Fruit fly (Drosophila melanogaster) whole organism, prepupa: Measurements from ENCODE around the gene CG6712.

Experiments
- Blimp-1 ChIP-seq: fragments of 200-800 bp; sonication (Bioruptor generic); optimal IDR thresholded peaks from 3 replicates; lab custom pipeline; 2017; ENCODE audit warnings: missing biosample characterization, missing genetic modification characterization, mild to moderate bottlenecking, moderate library complexity, missing genetic modification reagents
- CG10631 ChIP-seq: fragments of 200-800 bp; sonication (Bioruptor generic); optimal IDR thresholded peaks from 2 replicates; lab custom pipeline; 2016; ENCODE audit warnings: missing biosample characterization, missing genetic modification characterization
- CG10669 ChIP-seq: fragments of 200-800 bp; sonication (Bioruptor generic); optimal IDR thresholded peaks from 3 replicates; lab custom pipeline; 2018; ENCODE audit warnings: missing biosample characterization, mild to moderate bottlenecking, missing genetic modification characterization, moderate library complexity
- CG11294 ChIP-seq: fragments of 200-800 bp; sonication (Bioruptor generic); IDR thresholded peaks from 2 replicates; pipeline ENCODE4 v1.3.6; 2022; ENCODE audit warnings: missing biosample characterization, missing genetic modification characterization
- CG15336 ChIP-seq: fragments of 200-800 bp; sonication (Bioruptor generic); IDR thresholded peaks from 2 replicates; pipeline ENCODE4 v1.3.6; 2022; ENCODE audit warnings: missing biosample characterization, missing genetic modification characterization
- CG3032 ChIP-seq: fragments of 200-800 bp; optimal IDR thresholded peaks from 2 replicates; lab custom pipeline; 2019; ENCODE audit warnings: missing biosample characterization, mild to moderate bottlenecking, missing genetic modification characterization, moderate library complexity
- CG31627 ChIP-seq: fragments of 200-800 bp; sonication (Bioruptor generic); optimal IDR thresholded peaks from 3 replicates; lab custom pipeline; 2016; ENCODE audit warnings: missing biosample characterization, missing genetic modification characterization
- CG32006 ChIP-seq: fragments of 200-800 bp; sonication (Bioruptor generic); optimal IDR thresholded peaks from 3 replicates; lab custom pipeline; 2017; ENCODE audit warnings: missing biosample characterization, mild to moderate bottlenecking, missing genetic modification characterization
- CG34406 ChIP-seq: fragments of 200-800 bp; sonication (Bioruptor generic); optimal IDR thresholded peaks from 3 replicates; lab custom pipeline; 2016; ENCODE audit warnings: missing biosample characterization, missing genetic modification characterization
- CG3919 ChIP-seq: fragments of 200-800 bp; sonication (Bioruptor generic); optimal IDR thresholded peaks from 3 replicates; lab custom pipeline; 2016; ENCODE audit warnings: missing biosample characterization, missing genetic modification characterization
- CG6163 ChIP-seq: fragments of 200-800 bp; sonication (Bioruptor generic); IDR thresholded peaks from 3 replicates; pipeline ENCODE4 v1.3.6; 2022; ENCODE audit warnings: missing biosample characterization, missing genetic modification characterization
- CG6276 ChIP-seq: fragments of 200-800 bp; sonication (Bioruptor generic); optimal IDR thresholded peaks from 2 replicates; lab custom pipeline; 2017; ENCODE audit warnings: missing biosample characterization, mild to moderate bottlenecking, missing genetic modification characterization
- CG6808 ChIP-seq: fragments of 200-800 bp; sonication (Bioruptor generic); optimal IDR thresholded peaks from 3 replicates; lab custom pipeline; 2017; ENCODE audit warnings: missing biosample characterization, missing genetic modification characterization, mild to moderate bottlenecking, moderate library complexity, missing genetic modification reagents
- CG6854 ChIP-seq: fragments of 200-800 bp; sonication (Bioruptor generic); optimal IDR thresholded peaks from 2 replicates; lab custom pipeline; 2017; ENCODE audit warnings: missing biosample characterization, mild to moderate bottlenecking, missing genetic modification characterization
- CG7368 ChIP-seq: fragments of 200-800 bp; sonication (Bioruptor generic); optimal IDR thresholded peaks from 3 replicates; lab custom pipeline; 2016; ENCODE audit warnings: missing biosample characterization, missing genetic modification characterization
- CG8632 ChIP-seq: fragments of 200-800 bp; sonication (Bioruptor generic); optimal IDR thresholded peaks from 3 replicates; lab custom pipeline; 2016; ENCODE audit warnings: missing biosample characterization, missing genetic modification characterization
- CG9139 ChIP-seq: fragments of 200-800 bp; sonication (Bioruptor generic); optimal IDR thresholded peaks from 3 replicates; lab custom pipeline; 2017; ENCODE audit warnings: missing biosample characterization, mild to moderate bottlenecking, missing genetic modification characterization
- Eip93F ChIP-seq: fragments of 200-800 bp; sonication (Bioruptor generic); optimal IDR thresholded peaks from 2 replicates; lab custom pipeline; 2016; ENCODE audit warnings: missing biosample characterization, mild to moderate bottlenecking, missing genetic modification characterization
- Ets21C ChIP-seq: fragments of 200-800 bp; sonication (Bioruptor generic); optimal IDR thresholded peaks from 3 replicates; lab custom pipeline; 2016; ENCODE audit warnings: missing biosample characterization, missing genetic modification characterization
- Ets96B ChIP-seq: fragments of 200-800 bp; optimal IDR thresholded peaks from 2 replicates; lab custom pipeline; 2019; ENCODE audit warnings: missing biosample characterization, mild to moderate bottlenecking, missing genetic modification characterization, moderate library complexity
- Hr4 ChIP-seq: fragments of 200-800 bp; sonication (Bioruptor generic); optimal IDR thresholded peaks from 3 replicates; lab custom pipeline; 2016; ENCODE audit warnings: missing biosample characterization, missing genetic modification characterization
- Lpt ChIP-seq: fragments of 200-800 bp; sonication (Bioruptor generic); optimal IDR thresholded peaks from 3 replicates; lab custom pipeline; 2016; ENCODE audit warnings: missing biosample characterization, missing genetic modification characterization
- OdsH ChIP-seq: fragments of 200-800 bp; sonication (Bioruptor generic); optimal IDR thresholded peaks from 3 replicates; lab custom pipeline; 2016; ENCODE audit warnings: missing biosample characterization, missing genetic modification characterization
- Sox14 ChIP-seq: fragments of 200-800 bp; sonication (Bioruptor generic); optimal IDR thresholded peaks from 3 replicates; lab custom pipeline; 2016; ENCODE audit warnings: missing biosample characterization, missing genetic modification characterization
- achi ChIP-seq: fragments of 200-800 bp; sonication (Bioruptor generic); optimal IDR thresholded peaks from 3 replicates; lab custom pipeline; 2016; ENCODE audit warnings: missing biosample characterization, missing genetic modification characterization
- acj6 ChIP-seq: fragments of 200-800 bp; sonication (Bioruptor generic); optimal IDR thresholded peaks from 3 replicates; lab custom pipeline; 2016; ENCODE audit warnings: missing biosample characterization, missing genetic modification characterization
- cyc ChIP-seq: fragments of 200-800 bp; sonication (Bioruptor generic); optimal IDR thresholded peaks from 3 replicates; lab custom pipeline; 2016; ENCODE audit warnings: missing biosample characterization, missing genetic modification characterization
- dsx ChIP-seq: fragments of 200-800 bp; optimal IDR thresholded peaks from 3 replicates; lab custom pipeline; 2019; ENCODE audit warnings: missing biosample characterization, mild to moderate bottlenecking, missing genetic modification characterization, moderate library complexity; ENCODE audit not compliant: poor library complexity, severe bottlenecking
- fkh ChIP-seq: fragments of 200-800 bp; sonication (Bioruptor generic); optimal IDR thresholded peaks from 3 replicates; lab custom pipeline; 2017; ENCODE audit warnings: missing biosample characterization, mild to moderate bottlenecking, missing genetic modification characterization, moderate library complexity
- salr ChIP-seq, 2 experiments: fragments of 200-800 bp; sonication (Bioruptor generic); optimal IDR thresholded peaks; 3 replicates each; lab custom pipeline; 2016 to 2018; ENCODE audit warnings: missing biosample characterization in 2 of 2, missing genetic modification characterization in 2 of 2, mild to moderate bottlenecking in 1 of 2
- spab ChIP-seq: fragments of 200-800 bp; sonication (Bioruptor generic); optimal IDR thresholded peaks from 2 replicates; lab custom pipeline; 2017; ENCODE audit warnings: missing biosample characterization, mild to moderate bottlenecking, missing genetic modification characterization, missing genetic modification reagents
- topi ChIP-seq: fragments of 200-800 bp; sonication (Bioruptor generic); optimal IDR thresholded peaks from 3 replicates; lab custom pipeline; 2016; ENCODE audit warnings: missing biosample characterization, missing genetic modification characterization

Gene CG6712

dm6 chr2L:12103231-12104210 lies 7.2 kb upstream of the CG6712 start, which contains the start of the genes Patsas and ThrRS (continued):
- TF ChIP-seq CG6276 (GFP tag; lab: Kevin White, UChicago) (no peak), cyc (peak; percentile 82), CG10631 (no peak), CG9139 (GFP tag; lab: Kevin White, UChicago) (peak; percentile 54), CG11294 (GFP tag; lab: Robert Waterston, UW) (peak; percentile 68; the same call in 1 of the 2 replicates), Ets96B (peak; percentile 60), CG6854 (GFP tag; lab: Kevin White, UChicago) (no peak), Blimp-1 (GFP tag; lab: Kevin White, UChicago) (no peak), spab (GFP tag; lab: Kevin White, UChicago) (no peak), Hr4 (GFP tag; lab: Kevin White, UChicago) (no peak), acj6 (GFP tag; lab: Kevin White, UChicago) (peak; percentile 85), CG34406 (GFP tag; lab: Kevin White, UChicago) (peak; percentile 78), Sox14 (peak; percentile 81), Eip93F (GFP tag; lab: Kevin White, UChicago) (peak; percentile 1), salr (GFP tag; optimal IDR thresholded peaks at IDR 0.05; lab: Kevin White, UChicago) (peak in 1 of 2 experiments; percentile 49)

DNA sequence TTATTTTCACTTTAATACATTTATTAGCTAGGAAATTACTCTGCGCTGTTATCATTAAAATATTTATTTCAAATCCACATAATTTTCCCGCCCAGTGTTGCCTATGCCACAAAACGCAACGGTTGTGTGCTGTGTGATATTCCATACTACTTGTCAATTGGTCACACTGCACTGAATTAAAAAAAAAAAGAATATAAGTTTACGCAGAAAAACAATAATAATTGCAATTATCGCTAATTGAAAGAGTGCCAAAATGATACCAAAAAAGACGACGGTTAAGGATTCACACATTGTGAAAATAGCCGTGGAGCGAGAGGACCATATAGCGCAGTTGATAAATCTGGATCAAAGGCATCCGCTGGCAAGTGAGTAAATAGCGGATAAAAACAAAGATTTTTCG lies 1.4 kb upstream of the CG6712 start, which contains the start of gene Ced-12:
Gene Ced-12, plus strand, starts transcription at position 141 of the 400 bp plus-strand sequence.
- peak; percentile 45 for TF ChIP-seq fkh (GFP tag; lab: Kevin White, UChicago)
- TF ChIP-seq CG8632 (GFP tag; lab: Kevin White, UChicago): no peak
- no peak for TF ChIP-seq CG7368
- no peak for TF ChIP-seq CG10631

dm6 chr2L:12093652-12094051 lies 2.7 kb downstream of the CG6712 start:
- no peak for TF ChIP-seq CG10669 (GFP tag; lab: Kevin White, UChicago)
- TF ChIP-seq CG6808 (GFP tag; lab: Kevin White, UChicago): no peak
- TF ChIP-seq OdsH (GFP tag; lab: Kevin White, UChicago): no peak
- no peak for TF ChIP-seq CG32006 (GFP tag; lab: Kevin White, UChicago)
- TF ChIP-seq Blimp-1 (GFP tag; lab: Kevin White, UChicago): no peak
- TF ChIP-seq Ets96B: no peak
- TF ChIP-seq Ets21C: no peak
- TF ChIP-seq cyc: no peak
- TF ChIP-seq CG15336: no peak
- TF ChIP-seq CG10631: no peak

DNA sequence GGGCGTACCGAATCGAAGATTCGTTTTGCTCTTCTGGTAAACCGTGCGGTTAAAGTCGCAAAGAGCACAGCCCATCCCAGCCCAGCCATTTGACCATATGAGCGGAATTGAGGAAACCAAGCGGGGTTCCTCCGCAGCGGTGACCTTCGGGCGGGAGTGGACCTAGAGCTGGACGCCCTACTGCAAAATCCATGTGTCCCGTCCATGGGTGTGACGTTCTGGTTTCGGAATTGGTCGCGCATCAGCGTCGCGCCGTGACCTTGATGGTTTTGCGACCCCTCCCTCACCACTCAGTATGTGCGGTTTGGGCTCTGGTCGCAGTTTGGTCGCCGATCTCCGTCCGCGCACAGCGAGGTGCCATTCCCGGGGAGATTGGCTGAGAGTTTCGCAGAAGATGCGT lies 3.6 kb downstream of the CG6712 start:
- TF ChIP-seq CG32006 (GFP tag; lab: Kevin White, UChicago) (no peak), CG31627 (GFP tag; lab: Kevin White, UChicago) (no peak), CG6163 (GFP tag; lab: Robert Waterston, UW) (no peak), Ets96B (no peak), CG3919 (GFP tag; lab: Kevin White, UChicago) (no peak), cyc (no peak), Ets21C (no peak), CG6276 (GFP tag; lab: Kevin White, UChicago) (no peak), CG3032 (no peak), achi (no peak), Lpt (GFP tag; lab: Kevin White, UChicago) (no peak), dsx (GFP tag; lab: Kevin White, UChicago) (no peak), Hr4 (GFP tag; lab: Kevin White, UChicago) (no peak), topi (GFP tag; lab: Kevin White, UChicago) (no peak)
